Fruit fly (Drosophila melanogaster): Measurements from ENCODE around the gene CG18249.

DNA sequence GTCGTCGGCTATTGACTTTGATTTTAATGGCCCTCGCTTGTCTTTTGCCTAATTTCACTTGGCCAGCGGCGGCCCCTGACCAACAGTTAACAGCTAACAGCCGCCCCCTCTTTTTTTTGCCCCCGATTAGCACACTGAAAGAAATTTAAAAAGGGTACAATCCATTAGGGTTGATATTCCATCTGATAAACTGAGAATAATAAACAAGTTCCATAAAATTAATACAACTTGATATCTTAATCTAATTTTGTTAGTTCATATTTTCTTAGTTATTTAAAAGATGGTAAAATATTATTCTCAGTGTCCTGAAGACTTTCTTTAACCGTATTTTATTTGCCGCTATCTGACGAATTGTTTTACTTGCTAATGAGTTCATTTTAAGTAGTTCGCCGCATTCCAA lies 30.5 kb upstream of the CG18249 start:
- TF ChIP-seq CG2678 (tag; optimal IDR thresholded peaks at IDR 0.05) (no peak), CG6765 (GFP tag; optimal IDR thresholded peaks at IDR 0.05) (no peak), B-H1 (GFP tag; IDR thresholded peaks at IDR 0.05) (no peak), Dek (tag; optimal IDR thresholded peaks at IDR 0.05) (no peak), Mad (GFP tag; optimal IDR thresholded peaks at IDR 0.05) (no peak), H2.0 (GFP tag; IDR thresholded peaks at IDR 0.05) (no peak)
